Worm (Caenorhabditis elegans) whole organism, L4 larva: ENCODE results near the gene gly-1.
"Not testable (repeated sequence)": the region's sequence is repeated elsewhere in the genome, so short reads cannot be mapped to it uniquely, and the experiment has no call there.

Experiments used
- ama-1 ChIP-seq: fragments of 150-350 bp; optimal IDR thresholded peaks from 2 replicates; lab custom pipeline; 2014; ENCODE audit warnings: inconsistent platforms, mixed read lengths
- dpl-1 ChIP-seq: fragments of 150-350 bp; optimal IDR thresholded peaks from 2 replicates; lab custom pipeline; 2014; ENCODE audit warnings: missing biosample characterization, missing genetic modification reagents, missing genetic modification characterization
- egl-27 ChIP-seq: sonication (generic microtip); optimal IDR thresholded peaks from 3 replicates; lab custom pipeline; 2017; ENCODE audit warnings: missing biosample characterization, missing genetic modification reagents, missing genetic modification characterization
- lir-3 ChIP-seq: sonication (generic microtip); optimal IDR thresholded peaks from 2 replicates; lab custom pipeline; 2016; ENCODE audit warnings: mild to moderate bottlenecking, missing genetic modification characterization, missing compliant biosample characterization
- lsy-2 ChIP-seq, 2 experiments: fragments of 150-350 bp in 1 of 2; sonication (generic microtip) in 1 of 2; optimal IDR thresholded peaks; 2 replicates each; lab custom pipeline; 2014 to 2017; ENCODE audit warnings: missing biosample characterization in 2 of 2, missing genetic modification characterization in 2 of 2
- madf-5 ChIP-seq, 2 experiments: fragments of 200-800 bp; sonication (Bioruptor generic); IDR thresholded peaks; 2 replicates each; pipeline ENCODE4 v1.3.6; 2022; ENCODE audit warnings: missing compliant biosample characterization in 2 of 2, missing genetic modification characterization in 2 of 2
- mdl-1 ChIP-seq, 2 experiments: fragments of 150-350 bp in 1 of 2; sonication (generic microtip) in 1 of 2; optimal IDR thresholded peaks; 2 replicates each; lab custom pipeline; 2014 to 2017; ENCODE audit warnings: missing biosample characterization in 2 of 2, missing genetic modification characterization in 2 of 2
- nhr-102 ChIP-seq: sonication (generic microtip); optimal IDR thresholded peaks from 2 replicates; lab custom pipeline; 2016; ENCODE audit warnings: mild to moderate bottlenecking, missing genetic modification characterization, moderate library complexity, missing compliant biosample characterization
- nhr-11 ChIP-seq: fragments of 150-350 bp; optimal IDR thresholded peaks from 2 replicates; lab custom pipeline; 2014; ENCODE audit warnings: missing biosample characterization, missing genetic modification characterization
- nhr-237 ChIP-seq: sonication (generic microtip); optimal IDR thresholded peaks from 2 replicates; lab custom pipeline; 2017; ENCODE audit warnings: missing biosample characterization, missing genetic modification characterization
- nhr-76 ChIP-seq: fragments of 150-350 bp; optimal IDR thresholded peaks from 2 replicates; lab custom pipeline; 2014; ENCODE audit warnings: missing biosample characterization, missing genetic modification characterization

DNA sequence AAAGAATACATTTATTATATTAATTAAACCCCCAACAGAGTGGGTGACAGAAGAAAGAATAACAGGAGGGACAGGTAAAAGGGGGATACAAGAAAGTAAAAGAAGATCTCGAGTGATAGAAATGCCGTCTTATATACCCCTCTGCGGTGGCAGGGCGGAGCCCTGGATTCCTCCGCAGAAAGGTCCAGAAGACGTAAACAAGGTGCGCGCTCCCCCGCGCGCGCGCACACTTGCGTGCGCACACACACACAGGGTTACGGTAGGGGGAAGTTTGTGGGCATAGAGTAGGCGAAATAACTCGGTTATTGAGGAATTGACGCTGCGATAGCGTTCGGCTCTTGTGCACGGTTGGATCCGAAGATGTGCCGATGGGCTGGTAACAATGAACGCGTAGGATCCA is 39.9 kb upstream of the gly-1 start, which contains the start of gene R03D7.15:
- TF ChIP-seq mdl-1 (tag; optimal IDR thresholded peaks at IDR 0.05; lab: Kevin White, UChicago); dpl-1 (GFP tag; lab: Kevin White, UChicago); madf-5 (GFP tag; IDR thresholded peaks at IDR 0.05; lab: Robert Waterston, UW); lir-3 (tag; lab: Kevin White, UChicago); nhr-102 (tag; lab: Kevin White, UChicago); lsy-2 (tag; optimal IDR thresholded peaks at IDR 0.05; lab: Kevin White, UChicago); nhr-11; nhr-76 (tag; lab: Kevin White, UChicago); nhr-237; ama-1 (lab: Kevin White, UChicago); egl-27 (tag; lab: Kevin White, UChicago): not testable (repeated sequence)
